Worm (Caenorhabditis elegans): ENCODE data around the gene nlp-58.

DNA sequence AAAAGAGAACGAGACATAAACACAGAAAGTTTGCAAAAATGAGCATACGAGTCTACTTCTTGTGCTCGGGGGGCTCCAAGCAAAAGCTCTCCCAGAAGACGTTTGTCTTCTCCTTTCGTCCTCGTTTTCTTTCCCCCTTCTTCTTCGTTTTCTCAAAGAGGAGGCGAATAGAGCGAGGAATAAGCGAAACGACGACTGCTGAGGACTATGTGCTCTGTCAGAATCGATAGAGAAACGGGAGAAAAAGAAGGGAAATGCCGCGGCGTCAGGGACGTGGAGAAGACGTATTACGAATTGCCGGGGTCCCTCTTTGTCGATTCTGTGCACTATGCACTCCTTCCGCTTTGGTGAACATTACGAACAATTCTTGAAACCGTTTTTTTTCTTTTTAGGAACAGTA lies 29.7 kb upstream of the nlp-58 start:
- TF ChIP-seq B0261.1 (tag; optimal IDR thresholded peaks at IDR 0.05) (no peak), nfya-2 (GFP tag; IDR thresholded peaks at IDR 0.05) (no peak), F55B11.4 (tag; optimal IDR thresholded peaks at IDR 0.05; ENCODE audit: borderline replicate concordance, insufficient read depth) (no peak), him-1 (tag; optimal IDR thresholded peaks at IDR 0.05) (no peak), ama-1 (optimal IDR thresholded peaks at IDR 0.05) (no peak), ama-1 (GFP tag; optimal IDR thresholded peaks at IDR 0.05) (no peak), unc-62 (GFP tag; optimal IDR thresholded peaks at IDR 0.05) (no peak)
